Worm (Caenorhabditis elegans) whole organism, dauer: Measurements from ENCODE around the gene far-3.

Experiments used
- unc-62 ChIP-seq: sonication (generic microtip); optimal IDR thresholded peaks from 2 replicates; lab custom pipeline; 2017; ENCODE audit warnings: missing biosample characterization, missing genetic modification reagents, missing genetic modification characterization

Gene far-3

DNA sequence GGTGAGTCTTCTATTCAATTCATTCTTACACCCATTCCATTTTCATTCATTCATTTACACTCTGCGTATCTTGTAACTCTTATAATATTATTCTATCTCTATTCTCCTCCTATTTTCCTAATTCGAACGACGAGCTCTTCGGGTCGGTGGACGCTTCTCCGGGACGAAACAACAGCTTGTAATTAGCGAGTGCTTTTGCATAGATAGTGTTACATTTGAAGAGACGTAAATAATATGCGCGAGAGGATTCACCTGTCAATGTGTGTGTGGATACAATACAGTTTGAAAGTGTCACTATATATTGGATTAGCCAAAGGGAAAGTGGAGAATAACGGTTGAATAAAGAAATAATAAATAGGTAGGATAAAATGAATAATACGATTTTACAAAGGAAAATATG is 23.3 kb upstream of the far-3 start:
- no peak for TF ChIP-seq unc-62 (GFP tag; lab: Kevin White, UChicago)

DNA sequence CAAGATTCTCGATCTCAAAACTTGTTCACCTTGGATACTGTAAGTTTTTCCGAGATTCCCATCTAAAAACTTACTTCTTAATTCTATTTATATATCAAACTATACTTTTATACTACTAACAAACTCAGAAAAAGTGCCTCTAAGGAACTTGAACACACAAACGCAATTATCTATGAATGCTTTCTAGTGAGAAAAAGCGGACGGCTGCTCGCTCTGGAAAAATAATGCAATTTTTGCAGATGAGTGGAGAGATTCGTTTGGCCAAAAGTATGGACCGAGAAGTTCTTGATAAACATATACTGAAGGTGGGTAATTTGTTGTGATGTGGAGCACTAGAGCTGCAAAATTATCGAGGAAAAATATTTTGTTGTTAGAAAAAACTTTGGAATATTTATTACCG is 22.7 kb upstream of the far-3 start:
- no peak for TF ChIP-seq unc-62 (GFP tag; lab: Kevin White, UChicago)

DNA sequence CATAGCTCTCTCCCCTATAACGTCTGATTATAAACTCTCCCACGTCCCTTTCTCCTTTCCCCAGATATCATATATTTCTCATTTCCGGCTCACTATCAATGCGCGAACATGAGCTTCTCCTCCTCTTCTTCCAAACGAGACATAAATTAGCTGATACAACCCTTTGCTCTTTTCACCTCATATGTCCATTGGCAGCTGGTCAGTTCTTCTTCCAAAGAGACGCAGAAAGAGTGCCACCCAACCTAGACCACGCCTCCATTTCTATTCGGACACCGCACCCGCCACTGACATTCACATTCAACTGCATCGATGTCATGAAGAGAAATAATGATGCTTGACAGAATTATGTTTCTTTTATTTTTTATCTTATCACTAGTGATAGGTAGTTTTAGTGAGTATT is 21.4 kb upstream of the far-3 start, which contains the start of gene fmi-1:
Gene fmi-1 (plus strand): TSS at position 301 of the 400 bp plus-strand sequence.
- no peak for TF ChIP-seq unc-62 (GFP tag; lab: Kevin White, UChicago)

DNA sequence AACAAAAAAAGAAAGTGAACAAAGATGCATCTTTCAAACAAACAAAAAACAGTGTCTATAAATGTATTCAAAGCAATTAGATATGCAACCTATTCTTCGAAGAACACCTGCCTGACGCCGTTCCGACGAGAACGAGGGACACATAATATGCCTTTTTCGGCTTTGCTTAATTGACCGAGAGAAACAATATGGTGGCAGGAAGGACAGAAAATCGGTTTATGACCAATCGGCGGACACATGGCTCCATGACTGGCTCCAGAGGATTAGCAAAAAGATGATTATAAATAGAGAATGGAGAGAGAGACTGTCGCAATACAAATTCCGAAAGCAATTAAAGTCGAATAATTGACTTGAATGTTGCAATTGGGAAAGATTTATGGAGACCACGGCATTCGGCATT is 20.9 kb upstream of the far-3 start:
- TF ChIP-seq unc-62 (GFP tag; lab: Kevin White, UChicago): no peak

DNA sequence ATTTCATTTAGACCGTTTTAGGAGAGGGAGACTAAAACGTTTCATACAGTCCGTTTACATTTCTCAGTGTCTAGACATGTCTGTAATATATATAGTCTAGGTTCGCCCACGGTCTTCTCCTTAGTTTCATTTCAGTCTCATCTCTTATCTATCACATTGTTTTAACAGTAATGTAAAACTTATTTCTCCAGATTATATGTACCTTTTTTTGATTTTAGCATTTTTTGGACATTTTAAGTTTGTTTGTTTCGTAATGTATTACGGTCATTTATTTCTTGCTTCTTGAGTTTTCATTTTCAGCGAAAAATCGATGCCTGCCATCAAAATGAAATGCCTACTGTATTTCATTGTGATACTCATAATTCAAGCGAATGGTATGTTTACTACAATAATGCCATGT is 16.5 kb upstream of the far-3 start, which contains the start of gene F15B9.6:
Gene F15B9.6 (plus strand): TSS at position 301 of the 400 bp plus-strand sequence.
- no peak for TF ChIP-seq unc-62 (GFP tag; lab: Kevin White, UChicago)

DNA sequence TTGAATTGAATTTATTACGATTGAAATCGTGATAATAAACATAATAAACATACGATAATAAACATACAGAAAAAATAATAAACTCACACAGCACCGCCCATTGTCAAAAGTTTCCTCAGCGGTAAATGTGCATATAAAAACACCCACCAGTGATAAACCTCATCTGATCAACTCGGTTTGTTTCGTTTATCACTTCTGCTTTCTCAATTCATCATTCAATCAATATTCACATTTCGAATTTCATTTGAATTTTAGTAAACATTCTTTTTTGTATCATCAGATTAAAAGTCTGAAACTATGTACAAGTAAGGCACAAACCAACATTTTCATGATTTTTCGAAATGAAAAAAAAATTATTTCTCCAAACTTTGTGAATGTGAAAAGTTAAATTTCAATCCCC is 15.8 kb upstream of the far-3 start, which contains the start of gene try-10:
Gene try-10 (minus strand): TSS at position 101 of the 400 bp plus-strand sequence.
- TF ChIP-seq unc-62 (GFP tag; lab: Kevin White, UChicago): no peak

DNA sequence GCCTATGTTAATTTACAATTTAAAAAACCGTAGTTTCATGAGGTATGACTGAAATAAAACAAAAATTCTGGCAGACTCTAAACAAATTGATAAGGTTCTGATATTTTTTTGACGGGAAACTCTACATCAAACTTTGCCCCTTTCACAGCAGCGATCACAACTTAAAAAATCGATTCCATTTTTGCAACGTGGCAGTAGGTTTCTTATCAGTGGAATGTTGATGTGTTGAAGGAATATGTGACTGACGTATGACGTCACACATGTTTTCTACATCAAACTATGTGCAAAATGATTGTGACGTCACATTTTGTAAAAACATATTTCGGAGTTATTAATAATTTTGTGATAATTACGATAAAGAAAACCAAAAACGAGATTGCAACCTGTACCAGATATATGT is 14.6 kb upstream of the far-3 start:
- TF ChIP-seq unc-62 (GFP tag; lab: Kevin White, UChicago): no peak

DNA sequence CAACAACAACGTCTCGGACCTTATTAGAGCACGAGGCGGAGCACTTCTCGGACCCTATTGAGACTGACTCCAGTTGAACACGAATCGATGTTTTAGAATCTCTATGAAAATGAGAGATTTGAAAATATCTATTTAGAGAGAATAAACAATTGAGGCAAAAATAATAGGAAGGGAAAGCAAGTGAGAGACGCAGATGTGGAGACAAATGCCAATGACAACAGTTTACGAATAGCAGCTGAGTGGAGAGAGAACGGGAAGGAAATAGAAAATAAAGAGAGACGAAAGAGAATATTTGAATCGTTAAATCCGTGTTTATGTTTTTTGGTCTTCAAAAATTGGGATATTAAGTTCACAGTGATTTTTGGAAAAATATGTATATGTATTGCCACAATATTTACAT is 12.5 kb upstream of the far-3 start:
- TF ChIP-seq unc-62 (GFP tag; lab: Kevin White, UChicago): no peak

DNA sequence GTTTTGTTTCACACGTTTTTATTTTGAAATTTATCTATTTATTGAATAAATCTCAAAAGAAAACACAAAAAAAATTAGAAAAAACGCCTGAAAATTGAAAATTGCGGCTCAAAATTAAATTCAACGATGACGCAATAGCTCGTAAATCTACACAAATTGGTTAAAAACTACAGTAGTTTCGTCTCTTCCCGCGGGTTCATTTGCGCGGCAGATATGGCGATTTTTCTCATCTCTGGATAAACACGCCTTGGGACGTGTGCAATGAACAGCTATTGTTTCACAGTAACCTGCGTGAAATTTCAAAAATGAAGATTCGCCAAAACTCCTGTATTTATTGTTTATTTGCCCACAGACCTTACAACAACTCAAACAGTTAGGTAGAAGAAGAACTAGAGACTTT is 11.9 kb upstream of the far-3 start:
- TF ChIP-seq unc-62 (GFP tag; lab: Kevin White, UChicago): no peak

DNA sequence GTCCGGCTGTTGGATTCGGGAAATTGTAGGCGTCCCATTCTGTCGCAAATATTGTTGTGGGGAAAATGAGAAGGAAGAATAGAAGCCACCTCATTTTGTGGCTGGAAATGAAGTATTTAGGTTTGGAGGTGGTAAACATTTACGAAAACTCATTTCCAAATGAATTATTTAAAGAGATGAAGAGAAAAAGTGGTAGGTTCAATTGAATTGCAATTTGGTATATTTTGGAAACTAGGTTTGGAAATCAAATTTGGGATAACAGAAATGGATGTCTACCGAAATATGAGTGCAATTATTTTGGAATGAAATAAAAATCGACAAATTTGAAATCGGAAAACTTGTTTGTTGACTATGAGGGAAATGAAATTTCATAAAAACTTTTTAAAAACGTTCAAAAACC is 11.5 kb upstream of the far-3 start, which contains the start of gene F15B9.10:
Gene F15B9.10 (minus strand): TSS at position 101 of the 400 bp plus-strand sequence.
- no peak for TF ChIP-seq unc-62 (GFP tag; lab: Kevin White, UChicago)

DNA sequence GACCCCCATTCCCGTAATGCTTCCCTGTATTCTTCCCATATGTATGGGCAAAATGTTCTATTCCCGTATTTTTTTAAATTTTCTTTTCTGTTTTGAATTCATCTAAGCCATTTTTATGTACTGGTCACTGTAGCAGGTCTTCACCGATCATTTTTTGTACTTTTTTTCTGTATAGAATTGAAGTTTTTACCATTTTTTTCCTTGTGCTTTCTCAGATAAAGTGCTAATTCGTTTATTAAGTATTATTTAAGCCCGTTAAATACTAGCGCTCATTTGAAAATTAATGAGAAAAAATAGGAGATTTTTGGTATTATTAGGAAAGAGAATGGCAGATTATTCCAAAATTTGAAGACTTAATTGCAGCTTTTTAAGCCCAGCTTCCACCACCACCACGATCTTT is 9.4 kb upstream of the far-3 start:
- TF ChIP-seq unc-62 (GFP tag; lab: Kevin White, UChicago): no peak

DNA sequence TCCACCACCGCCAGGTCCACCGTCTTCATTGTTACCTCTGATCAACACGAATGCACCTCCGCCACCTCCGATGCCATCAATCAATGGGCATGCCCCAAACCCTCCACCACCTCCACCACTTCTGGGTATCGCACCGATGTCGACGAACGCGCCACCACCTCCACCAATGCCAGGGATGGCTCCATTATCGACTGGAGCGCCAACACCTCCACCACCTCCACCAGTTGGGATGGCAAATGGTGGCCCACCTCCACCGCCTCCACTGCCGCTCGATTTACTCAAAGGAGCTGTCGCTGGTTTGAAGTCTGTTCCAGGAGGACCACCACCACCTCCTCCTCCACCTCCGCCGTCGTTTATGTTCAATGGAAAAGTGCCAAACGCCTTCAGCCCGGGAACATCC is 7.1 kb upstream of the far-3 start:
- TF ChIP-seq unc-62 (GFP tag; lab: Kevin White, UChicago): no peak

DNA sequence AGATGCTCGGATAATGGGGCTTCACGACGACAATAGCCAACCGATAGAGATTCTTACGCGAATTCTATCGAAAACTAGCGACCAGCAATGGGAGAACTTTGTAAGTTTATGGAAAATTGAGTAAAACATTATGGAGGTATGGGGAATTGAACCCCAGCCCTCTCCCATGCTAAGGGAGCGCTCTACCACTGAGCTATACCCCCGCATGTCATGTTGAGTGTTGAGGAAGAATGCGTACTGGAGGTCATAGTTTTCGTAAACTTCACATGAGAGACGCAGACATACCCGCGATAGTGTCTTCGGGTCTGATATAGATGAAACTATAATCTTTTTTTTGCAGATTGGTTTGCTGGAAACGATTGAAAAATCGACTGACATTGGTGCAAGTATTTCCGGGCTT is 6.1 kb upstream of the far-3 start:
- TF ChIP-seq unc-62 (GFP tag; lab: Kevin White, UChicago): no peak

DNA sequence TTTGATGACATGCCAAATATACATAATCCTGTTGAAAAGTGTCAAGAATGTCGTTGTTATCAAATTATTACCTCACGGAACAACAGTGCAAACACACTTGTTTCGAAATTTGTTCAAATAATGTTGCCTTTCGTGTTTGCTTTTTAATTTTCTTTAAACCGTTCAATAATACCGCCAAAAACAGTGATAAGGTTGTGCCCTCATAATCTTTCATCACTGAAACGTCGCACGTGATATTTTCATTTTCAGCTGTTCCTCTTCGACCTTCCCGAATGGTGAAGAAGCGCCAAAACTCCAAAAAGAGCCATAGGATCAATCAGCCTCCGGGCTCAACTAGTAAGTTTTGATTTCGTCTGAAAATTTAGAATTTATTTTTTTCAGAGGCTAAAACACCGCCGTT is 4.7 kb upstream of the far-3 start, which contains the start of gene inft-2:
Gene inft-2 (plus strand): TSS at position 248 of the 400 bp plus-strand sequence.
- TF ChIP-seq unc-62 (GFP tag; lab: Kevin White, UChicago): no peak

DNA sequence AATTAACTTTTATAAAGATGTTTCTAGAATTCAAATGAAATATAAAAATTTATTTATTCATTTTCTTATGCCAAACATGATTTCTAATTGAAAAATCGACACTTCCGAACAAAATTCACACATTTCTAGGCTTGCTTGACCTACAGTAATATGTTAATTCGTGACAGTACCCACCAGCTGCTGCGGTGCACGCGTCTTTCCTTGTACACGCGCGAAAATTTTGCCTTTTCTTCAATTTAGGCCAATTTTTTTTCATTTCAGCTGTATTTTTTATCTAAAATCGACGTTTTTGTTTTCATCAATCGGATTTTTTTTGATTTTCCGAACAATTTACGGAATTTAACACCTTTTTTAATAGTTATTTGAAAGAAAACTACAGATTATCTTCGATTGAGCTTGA is 2.7 kb upstream of the far-3 start:
- no peak for TF ChIP-seq unc-62 (GFP tag; lab: Kevin White, UChicago)

DNA sequence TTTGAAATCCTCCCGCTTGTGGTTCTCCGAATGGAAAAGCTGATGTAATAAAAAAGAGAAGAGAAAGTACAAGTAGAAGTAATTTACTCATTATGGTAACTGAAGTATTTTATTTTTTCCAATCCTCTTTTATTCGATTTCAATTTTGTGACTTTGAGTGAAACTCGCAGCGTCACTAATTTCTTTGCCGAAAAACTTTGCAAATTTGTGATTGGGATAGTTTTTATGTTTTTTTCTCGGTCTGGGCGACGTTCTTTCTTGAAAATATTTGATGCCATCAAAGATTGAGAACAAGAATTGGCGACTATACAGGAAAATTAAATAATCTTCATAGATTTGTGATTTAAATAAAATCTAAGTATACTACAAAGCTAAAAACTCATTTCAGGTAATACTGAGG is 2.2 kb upstream of the far-3 start, which contains the start of gene far-4:
Gene far-4 (minus strand): TSS at position 101 of the 400 bp plus-strand sequence.
- no peak for TF ChIP-seq unc-62 (GFP tag; lab: Kevin White, UChicago)

DNA sequence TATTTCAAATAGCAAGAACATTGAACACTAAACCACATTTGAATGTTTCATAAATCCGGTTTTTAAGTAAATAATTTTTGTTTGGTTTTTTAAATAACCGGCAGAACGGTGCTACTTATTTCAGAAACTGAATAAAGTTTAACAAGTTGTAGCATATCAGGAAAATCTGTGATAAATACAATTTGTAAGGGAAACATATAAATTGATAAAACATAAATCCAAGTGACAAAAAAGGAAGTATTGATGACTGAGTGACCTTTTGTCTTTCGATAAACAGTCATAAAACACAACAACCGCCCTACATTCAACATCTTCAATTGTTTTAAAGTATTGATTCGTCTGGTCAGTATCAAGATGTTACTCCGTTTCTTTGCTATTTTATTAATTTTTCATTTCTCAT is 2.1 kb downstream of the far-3 start, which contains the start of gene far-5:
Gene far-5 (plus strand): TSS at position 301 of the 400 bp plus-strand sequence.
- TF ChIP-seq unc-62 (GFP tag; lab: Kevin White, UChicago): no peak

DNA sequence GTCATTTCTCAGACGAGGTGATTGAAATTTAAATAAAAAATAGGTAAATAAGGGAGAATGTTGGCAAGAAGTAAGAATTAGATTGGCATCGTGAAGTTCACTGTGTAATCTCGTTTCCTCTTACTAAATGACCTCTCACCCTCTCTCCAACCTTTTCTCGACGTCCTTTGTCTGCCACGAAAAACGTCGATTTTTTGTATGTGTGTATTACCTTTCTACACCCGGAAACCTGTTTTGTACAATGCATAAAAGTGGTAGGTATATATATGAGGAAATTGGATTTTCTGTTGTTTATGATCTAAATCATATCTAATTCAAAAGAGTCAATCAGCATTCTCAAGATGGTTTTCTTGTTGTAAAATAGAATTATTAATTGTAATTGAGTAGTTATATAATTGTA is 4.4 kb downstream of the far-3 start, which contains the start of the genes F15B9.11 and dsl-7:
Gene F15B9.11 (minus strand): TSS at position 5 of the 400 bp plus-strand sequence.
Gene dsl-7 (plus strand): TSS at position 260 of the 400 bp plus-strand sequence.
- TF ChIP-seq unc-62 (GFP tag; lab: Kevin White, UChicago): no peak
